Fruit fly (Drosophila melanogaster) whole organism, embryonic: Measurements from ENCODE around the gene CG1951.
A peak's percentile ranks its signal among the peaks of the same experiment; 100 is the strongest.

ENCODE experiments used
- ATbp ChIP-seq: fragments of 200-800 bp; sonication (Bioruptor generic); optimal IDR thresholded peaks from 2 replicates; lab custom pipeline; 2017; ENCODE audit warnings: missing biosample characterization, mild to moderate bottlenecking, missing genetic modification characterization, missing genetic modification reagents
- Adf1 ChIP-seq: fragments of 200-800 bp; sonication (Bioruptor generic); IDR thresholded peaks from 2 replicates; pipeline ENCODE4 v1.3.6; 2022; ENCODE audit warnings: missing biosample characterization, missing genetic modification characterization
- Antp ChIP-seq: fragments of 200-800 bp; sonication (Bioruptor generic); optimal IDR thresholded peaks from 3 replicates; lab custom pipeline; 2016; ENCODE audit warnings: missing biosample characterization, missing genetic modification characterization
- Awh ChIP-seq: fragments of 200-800 bp; sonication (Bioruptor generic); IDR thresholded peaks from 2 replicates; pipeline ENCODE4, ENCODE4 v1.3.6; 2022; ENCODE audit warnings: missing biosample characterization, missing genetic modification characterization
- B-H2 ChIP-seq: fragments of 200-800 bp; sonication (Bioruptor generic); optimal IDR thresholded peaks from 2 replicates; lab custom pipeline; 2018; ENCODE audit warnings: missing biosample characterization, mild to moderate bottlenecking, missing genetic modification characterization
- CG1024 ChIP-seq: fragments of 200-800 bp; sonication (Bioruptor generic); IDR thresholded peaks from 2 replicates; pipeline ENCODE4 v1.3.6; 2022; ENCODE audit warnings: missing biosample characterization, missing genetic modification characterization
- CG10321 ChIP-seq: fragments of 200-800 bp; sonication (Bioruptor generic); IDR thresholded peaks from 2 replicates; pipeline ENCODE4 v1.3.6; 2022; ENCODE audit warnings: missing biosample characterization, missing genetic modification characterization
- CG11560 ChIP-seq: fragments of 200-800 bp; sonication (Bioruptor generic); IDR thresholded peaks from 3 replicates; pipeline ENCODE4 v1.3.6; 2022; ENCODE audit warnings: missing biosample characterization, missing genetic modification characterization
- CG12769 ChIP-seq: fragments of 200-800 bp; sonication (Bioruptor generic); optimal IDR thresholded peaks from 2 replicates; lab custom pipeline; 2019; ENCODE audit warnings: missing biosample characterization, mild to moderate bottlenecking, missing genetic modification characterization, moderate library complexity
- CG14014 ChIP-seq: fragments of 200-800 bp; sonication (Bioruptor generic); IDR thresholded peaks from 2 replicates; pipeline ENCODE4 v1.3.6; 2022; ENCODE audit warnings: missing biosample characterization, missing genetic modification characterization
- CG15514 ChIP-seq: fragments of 200-800 bp; sonication (Bioruptor generic); optimal IDR thresholded peaks from 3 replicates; lab custom pipeline; 2017; ENCODE audit warnings: missing biosample characterization, missing genetic modification characterization, mild to moderate bottlenecking, moderate library complexity, missing genetic modification reagents
- CG1603 ChIP-seq: fragments of 200-800 bp; sonication (Bioruptor generic); optimal IDR thresholded peaks from 2 replicates; lab custom pipeline; 2019; ENCODE audit warnings: missing biosample characterization, mild to moderate bottlenecking, missing genetic modification characterization, moderate library complexity
- CG17829 ChIP-seq: fragments of 200-800 bp; optimal IDR thresholded peaks from 2 replicates; lab custom pipeline; 2019; ENCODE audit warnings: missing biosample characterization, mild to moderate bottlenecking, missing genetic modification characterization, moderate library complexity
- CG2199 ChIP-seq: fragments of 200-800 bp; sonication (Bioruptor generic); IDR thresholded peaks from 3 replicates; pipeline ENCODE4 v1.3.6; 2022; ENCODE audit warnings: missing biosample characterization, missing genetic modification characterization
- CG34376 ChIP-seq: fragments of 200-800 bp; sonication (Bioruptor generic); optimal IDR thresholded peaks from 2 replicates; lab custom pipeline; 2018; ENCODE audit warnings: missing biosample characterization, mild to moderate bottlenecking, missing genetic modification characterization
- CG34422 ChIP-seq: fragments of 200-800 bp; sonication (Bioruptor generic); IDR thresholded peaks from 3 replicates; pipeline ENCODE4 v1.3.6; 2022; ENCODE audit warnings: missing biosample characterization, missing genetic modification characterization
- CG4730 ChIP-seq: fragments of 200-800 bp; sonication (Bioruptor generic); IDR thresholded peaks from 2 replicates; pipeline ENCODE4 v1.3.6; 2022; ENCODE audit warnings: missing biosample characterization, missing genetic modification characterization
- CG6791 ChIP-seq: fragments of 200-800 bp; sonication (Bioruptor generic); IDR thresholded peaks from 3 replicates; pipeline ENCODE4 v1.3.6; 2022; ENCODE audit warnings: missing biosample characterization, missing genetic modification characterization; ENCODE audit not compliant: partially characterized antibody
- CG7963 ChIP-seq: fragments of 200-800 bp; sonication (Bioruptor generic); IDR thresholded peaks from 3 replicates; pipeline ENCODE4 v1.3.6; 2022; ENCODE audit warnings: missing biosample characterization, missing genetic modification characterization; ENCODE audit not compliant: partially characterized antibody
- CHES-1-like ChIP-seq: fragments of 200-800 bp; sonication (Bioruptor generic); optimal IDR thresholded peaks from 2 replicates; lab custom pipeline; 2016; ENCODE audit warnings: missing biosample characterization, missing genetic modification characterization
- HLH3B ChIP-seq: fragments of 200-800 bp; sonication (Bioruptor generic); IDR thresholded peaks from 2 replicates; pipeline ENCODE4 v1.3.6; 2022; ENCODE audit warnings: missing biosample characterization, missing genetic modification characterization
- HLHmδ ChIP-seq: fragments of 200-800 bp; sonication (Bioruptor generic); optimal IDR thresholded peaks from 2 replicates; lab custom pipeline; 2018; ENCODE audit warnings: missing biosample characterization, mild to moderate bottlenecking, missing genetic modification characterization, moderate library complexity
- Med ChIP-seq: fragments of 200-800 bp; sonication (Bioruptor generic); peaks from one replicate; lab custom pipeline; 2016; ENCODE audit warnings: missing biosample characterization, missing genetic modification characterization, mild to moderate bottlenecking, inconsistent platforms, moderate library complexity
- NC2β ChIP-seq: fragments of 200-800 bp; sonication (Bioruptor generic); optimal IDR thresholded peaks from 2 replicates; lab custom pipeline; 2016; ENCODE audit warnings: missing biosample characterization, missing genetic modification characterization
- Nf-YB ChIP-seq: fragments of 200-800 bp; sonication (Bioruptor generic); optimal IDR thresholded peaks from 3 replicates; lab custom pipeline; 2019; ENCODE audit warnings: missing biosample characterization, mild to moderate bottlenecking, missing genetic modification characterization, moderate library complexity
- Rfx ChIP-seq: fragments of 200-800 bp; sonication (Bioruptor generic); IDR thresholded peaks from 2 replicates; pipeline ENCODE4 v1.3.6; 2022; ENCODE audit warnings: missing biosample characterization, missing genetic modification characterization
- Trl ChIP-seq, 3 experiments: fragments of >200 bp in 2 of 3; fragments of 200-800 bp in 1 of 3; sonication (Bioruptor generic) in 1 of 3; optimal IDR thresholded peaks; 2 replicates in 1 of 3; 3 replicates in 2 of 3; lab custom pipeline; 2016 to 2017; ENCODE audit warnings: missing biosample characterization in 1 of 3, missing genetic modification characterization in 1 of 3
- danr ChIP-seq: fragments of 200-800 bp; sonication (Bioruptor generic); IDR thresholded peaks from 2 replicates; pipeline ENCODE4 v1.3.6; 2022; ENCODE audit warnings: missing biosample characterization, missing genetic modification characterization
- dysf ChIP-seq: fragments of 200-800 bp; sonication (Bioruptor generic); IDR thresholded peaks from 3 replicates; pipeline ENCODE4 v1.3.6; 2022; ENCODE audit warnings: missing biosample characterization, missing genetic modification characterization
- en ChIP-seq: fragments of 200-800 bp; sonication (Bioruptor generic); optimal IDR thresholded peaks from 2 replicates; lab custom pipeline; 2016; ENCODE audit warnings: missing biosample characterization, missing genetic modification characterization
- gce ChIP-seq: fragments of 200-800 bp; sonication (Bioruptor generic); IDR thresholded peaks from 3 replicates; pipeline ENCODE4 v1.3.6; 2022; ENCODE audit warnings: missing biosample characterization, missing genetic modification characterization
- jing ChIP-seq: fragments of 200-800 bp; sonication (Bioruptor generic); optimal IDR thresholded peaks from 2 replicates; lab custom pipeline; 2018; ENCODE audit warnings: missing biosample characterization, mild to moderate bottlenecking, missing genetic modification characterization
- jumu ChIP-seq: fragments of 200-800 bp; sonication (Bioruptor generic); optimal IDR thresholded peaks from 3 replicates; lab custom pipeline; 2016; ENCODE audit warnings: missing biosample characterization, missing genetic modification characterization
- kah ChIP-seq: fragments of 200-800 bp; sonication (Bioruptor generic); optimal IDR thresholded peaks from 2 replicates; lab custom pipeline; 2018; ENCODE audit warnings: missing biosample characterization, mild to moderate bottlenecking, missing genetic modification characterization
- klu ChIP-seq: fragments of 200-800 bp; sonication (Bioruptor generic); IDR thresholded peaks from 2 replicates; pipeline ENCODE4 v1.3.6; 2022; ENCODE audit warnings: missing biosample characterization, missing genetic modification characterization
- maf-S ChIP-seq: fragments of 200-800 bp; sonication (Bioruptor generic); optimal IDR thresholded peaks from 2 replicates; lab custom pipeline; 2016; ENCODE audit warnings: missing biosample characterization, missing genetic modification characterization
- pfk ChIP-seq: fragments of 200-800 bp; sonication (Bioruptor generic); optimal IDR thresholded peaks from 2 replicates; lab custom pipeline; 2018; ENCODE audit warnings: missing biosample characterization, mild to moderate bottlenecking, missing genetic modification characterization, moderate library complexity
- salm ChIP-seq: fragments of 200-800 bp; sonication (Bioruptor generic); optimal IDR thresholded peaks from 2 replicates; lab custom pipeline; 2018; ENCODE audit warnings: missing biosample characterization, mild to moderate bottlenecking, missing genetic modification characterization
- scrt ChIP-seq: fragments of 200-800 bp; sonication (Bioruptor generic); optimal IDR thresholded peaks from 2 replicates; lab custom pipeline; 2018; ENCODE audit warnings: missing biosample characterization, mild to moderate bottlenecking, missing genetic modification characterization, moderate library complexity
- sd ChIP-seq: fragments of 200-800 bp; sonication (Bioruptor generic); optimal IDR thresholded peaks from 3 replicates; lab custom pipeline; 2018; ENCODE audit warnings: missing biosample characterization, mild to moderate bottlenecking, missing genetic modification characterization, moderate library complexity
- sens-2 ChIP-seq: fragments of 200-800 bp; sonication (Bioruptor generic); IDR thresholded peaks from 2 replicates; pipeline ENCODE4 v1.3.6; 2022; ENCODE audit warnings: missing biosample characterization, missing genetic modification characterization
- seq ChIP-seq: fragments of 200-800 bp; sonication (Bioruptor generic); IDR thresholded peaks from 2 replicates; pipeline ENCODE4 v1.3.6; 2022; ENCODE audit warnings: missing biosample characterization, missing genetic modification characterization
- tin ChIP-seq: fragments of 200-800 bp; sonication (Bioruptor generic); optimal IDR thresholded peaks from 3 replicates; lab custom pipeline; 2016; ENCODE audit warnings: missing biosample characterization, missing genetic modification characterization
- tll ChIP-seq, 2 experiments: fragments of 200-800 bp in 1 of 2; fragments of >200 bp in 1 of 2; sonication (Bioruptor generic) in 1 of 2; optimal IDR thresholded peaks; 2 replicates each; lab custom pipeline; 2017 to 2019; ENCODE audit warnings: missing biosample characterization in 2 of 2, missing genetic modification characterization in 2 of 2, mild to moderate bottlenecking in 1 of 2, moderate library complexity in 1 of 2
- tna ChIP-seq: fragments of 200-800 bp; sonication (Bioruptor generic); IDR thresholded peaks from 2 replicates; pipeline ENCODE4 v1.3.6; 2022; ENCODE audit warnings: missing biosample characterization, missing genetic modification characterization; ENCODE audit not compliant: partially characterized antibody
- toy ChIP-seq: fragments of 200-800 bp; sonication (Bioruptor generic); IDR thresholded peaks from 2 replicates; pipeline ENCODE4 v1.3.6; 2022; ENCODE audit warnings: missing biosample characterization, missing genetic modification characterization
- unpg ChIP-seq: fragments of 200-800 bp; sonication (Bioruptor generic); optimal IDR thresholded peaks from 3 replicates; lab custom pipeline; 2018; ENCODE audit warnings: missing biosample characterization, mild to moderate bottlenecking, missing genetic modification characterization, moderate library complexity
- vvl ChIP-seq: fragments of 200-800 bp; sonication (Bioruptor generic); IDR thresholded peaks from 2 replicates; pipeline ENCODE4 v1.3.6; 2022; ENCODE audit warnings: missing biosample characterization, missing genetic modification characterization
- wek ChIP-seq: fragments of 200-800 bp; sonication (Bioruptor generic); optimal IDR thresholded peaks from 3 replicates; lab custom pipeline; 2018; ENCODE audit warnings: missing biosample characterization, mild to moderate bottlenecking, missing genetic modification characterization, moderate library complexity

The CG1951 gene

DNA sequence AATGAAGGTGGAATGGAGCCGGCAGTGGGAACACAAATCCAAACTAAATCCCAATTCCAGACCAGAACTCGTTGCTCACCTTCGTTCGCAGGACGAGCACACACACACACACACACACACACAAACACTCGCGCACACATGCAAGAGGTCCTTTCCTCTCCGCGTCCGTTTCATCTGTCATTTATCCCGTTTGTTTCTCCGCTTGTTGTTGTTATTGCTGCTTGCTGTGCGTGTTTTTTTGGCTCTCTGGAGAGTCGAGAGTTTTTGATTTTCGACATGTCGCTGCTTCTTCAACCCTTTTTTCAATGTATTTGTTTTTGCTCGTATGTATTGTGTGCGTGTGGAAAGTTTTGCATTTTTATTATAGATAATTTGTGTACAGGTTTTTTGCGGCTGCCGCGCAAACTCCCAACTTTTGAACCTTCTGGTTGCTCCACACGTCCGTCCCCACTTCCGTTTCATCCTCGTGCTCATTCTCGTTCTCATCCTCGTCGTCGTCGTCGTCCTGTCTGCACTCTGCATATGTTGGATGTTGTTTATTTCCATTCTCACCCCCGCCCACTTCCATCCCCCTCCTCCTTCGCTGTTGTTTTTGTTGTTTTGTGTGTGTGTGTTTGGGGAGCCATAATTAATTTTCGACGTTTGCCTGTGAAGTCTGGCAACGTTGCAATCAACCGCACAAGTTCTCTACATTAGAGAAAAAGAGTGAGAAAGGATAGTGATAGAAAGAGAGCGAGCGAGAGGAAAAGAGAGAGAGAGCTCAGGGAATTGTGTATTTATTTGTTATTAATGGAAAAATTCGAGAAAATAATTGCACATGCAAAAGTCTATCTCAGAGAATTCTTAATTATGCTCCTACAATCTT, 42.4 kb downstream of the CG1951 start (continued):
- TF ChIP-seq tll (GFP tag; optimal IDR thresholded peaks at IDR 0.05; lab: Kevin White, UChicago): peak in 1 of 2 experiments; percentile 66
- TF ChIP-seq toy: no peak
- no peak for TF ChIP-seq seq (GFP tag; lab: Robert Waterston, UW)
- no peak for TF ChIP-seq Awh (GFP tag; lab: Robert Waterston, UW)
- peak; percentile 24 for TF ChIP-seq Med (GFP tag; lab: Kevin White, UChicago)
- no peak for TF ChIP-seq sens-2 (GFP tag; lab: Robert Waterston, UW)
- no peak for TF ChIP-seq ATbp (GFP tag; lab: Kevin White, UChicago)
- TF ChIP-seq Rfx (GFP tag; lab: Robert Waterston, UW): no peak
- no peak for TF ChIP-seq salm (tag; lab: Kevin White, UChicago)
- TF ChIP-seq Trl (optimal IDR thresholded peaks at IDR 0.05; lab: Kevin White, UChicago): peak; percentile 32 to 35
- no peak for TF ChIP-seq Trl (GFP tag; optimal IDR thresholded peaks at IDR 0.05; lab: Kevin White, UChicago)
- no peak for TF ChIP-seq CG6791 (GFP tag; lab: Robert Waterston, UW)
- no peak for TF ChIP-seq CG34376 (GFP tag; lab: Kevin White, UChicago)
- no peak for TF ChIP-seq HLHmδ (GFP tag; lab: Kevin White, UChicago)
- no peak for TF ChIP-seq CG10321
- TF ChIP-seq HLH3B: no peak
- no peak for TF ChIP-seq klu (GFP tag; lab: Robert Waterston, UW)
- no peak for TF ChIP-seq maf-S (GFP tag; lab: Kevin White, UChicago)
- TF ChIP-seq CG14014 (GFP tag; lab: Robert Waterston, UW): no peak
- TF ChIP-seq Antp (GFP tag; lab: Kevin White, UChicago): no peak
- TF ChIP-seq CG11560: no peak
- TF ChIP-seq scrt: no peak
- TF ChIP-seq jing (GFP tag; lab: Kevin White, UChicago): no peak
- TF ChIP-seq CG17829 (tag; lab: Kevin White, UChicago): no peak
- no peak for TF ChIP-seq CG34422 (GFP tag; lab: Robert Waterston, UW)
- no peak for TF ChIP-seq en
- TF ChIP-seq CG1603: no peak
- TF ChIP-seq jumu (GFP tag; lab: Kevin White, UChicago): no peak
- no peak for TF ChIP-seq CHES-1-like (GFP tag; lab: Kevin White, UChicago)
- no peak for TF ChIP-seq vvl (GFP tag; lab: Robert Waterston, UW)
- no peak for TF ChIP-seq CG7963
- no peak for TF ChIP-seq CG2199 (GFP tag; lab: Robert Waterston, UW)
- TF ChIP-seq CG15514 (GFP tag; lab: Kevin White, UChicago): no peak
- no peak for TF ChIP-seq CG12769 (tag; lab: Kevin White, UChicago)
- TF ChIP-seq NC2β: no peak
- TF ChIP-seq Nf-YB: no peak
- no peak for TF ChIP-seq wek (GFP tag; lab: Kevin White, UChicago)
- TF ChIP-seq Adf1 (GFP tag; lab: Robert Waterston, UW): no peak
- no peak for TF ChIP-seq kah (GFP tag; lab: Kevin White, UChicago)
- TF ChIP-seq danr (GFP tag; lab: Robert Waterston, UW): no peak
- TF ChIP-seq pfk: peak; percentile 74
- TF ChIP-seq CG4730 (GFP tag; lab: Robert Waterston, UW): no peak
- no peak for TF ChIP-seq tin (GFP tag; lab: Kevin White, UChicago)
- TF ChIP-seq B-H2: no peak
- TF ChIP-seq dysf (GFP tag; lab: Robert Waterston, UW): no peak
- no peak for TF ChIP-seq sd (tag; lab: Kevin White, UChicago)
- TF ChIP-seq gce (GFP tag; lab: Robert Waterston, UW): no peak
- no peak for TF ChIP-seq tna (GFP tag; lab: Robert Waterston, UW)
- TF ChIP-seq unpg (GFP tag; lab: Kevin White, UChicago): no peak
- no peak for TF ChIP-seq CG1024 (GFP tag; lab: Robert Waterston, UW)
